Worm (Caenorhabditis elegans): ENCODE results near the gene K02A6.3.

Gene K02A6.3

DNA sequence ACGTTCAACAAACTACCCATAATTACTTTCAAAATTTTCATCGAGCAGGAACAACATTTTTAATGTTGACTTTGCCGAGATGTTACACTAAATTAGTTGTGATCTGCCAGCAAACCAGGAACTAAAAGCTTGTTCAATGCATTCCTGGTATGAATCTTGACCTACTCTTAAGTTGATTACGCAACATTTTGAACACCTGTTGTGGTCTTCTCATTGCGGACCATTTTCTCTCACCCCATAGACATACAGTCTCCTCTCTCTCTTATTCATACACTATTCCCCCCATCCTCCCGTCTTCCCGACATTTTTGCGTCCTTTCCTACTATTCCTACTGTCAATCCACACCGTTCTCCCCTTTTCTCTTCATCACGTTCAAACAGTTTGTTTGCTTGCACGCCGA lies 41.8 kb upstream of the K02A6.3 start:
- no peak for TF ChIP-seq nfya-1 (tag; optimal IDR thresholded peaks at IDR 0.05; ENCODE audit: insufficient read depth)
- TF ChIP-seq pha-4 (tag; optimal IDR thresholded peaks at IDR 0.05), result peak; percentile 35
- TF ChIP-seq elt-3 (tag; optimal IDR thresholded peaks at IDR 0.05), result no peak
- no peak for TF ChIP-seq fos-1 (tag; optimal IDR thresholded peaks at IDR 0.05)

DNA sequence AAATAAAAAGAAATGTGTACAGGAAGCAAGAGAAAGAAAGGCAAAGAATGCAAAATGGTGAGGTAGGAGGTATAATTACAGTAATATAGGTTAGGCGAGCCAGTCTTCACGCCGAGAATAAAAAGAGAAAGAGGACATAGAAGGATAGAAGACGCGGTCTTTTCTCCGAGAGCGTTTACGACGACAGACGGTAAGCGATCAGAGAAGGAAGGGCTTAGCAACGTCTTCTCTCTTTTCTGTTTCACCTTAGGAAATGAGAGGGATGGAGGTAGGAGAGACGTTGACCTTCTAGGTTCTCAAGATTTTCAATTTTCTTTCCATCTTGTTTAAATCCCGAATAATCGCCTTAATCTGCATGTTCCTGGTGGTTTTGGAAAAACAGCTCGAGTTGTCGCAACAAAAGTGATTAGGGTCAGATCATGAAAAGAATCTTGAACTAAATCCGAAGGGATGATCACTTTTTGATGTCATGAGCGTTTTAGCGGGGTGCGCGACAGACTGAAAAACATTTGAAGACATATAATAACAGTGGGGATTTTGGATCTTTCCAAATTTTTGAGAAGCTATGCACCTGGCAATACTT lies 39.3 kb upstream of the K02A6.3 start, which contains the start of gene cutl-29:
cutl-29 (minus strand) TSS at position 51 of the 583 bp plus-strand sequence.
- TF ChIP-seq aly-2 (tag; optimal IDR thresholded peaks at IDR 0.05), result no peak
- TF ChIP-seq tbx-2 (tag; optimal IDR thresholded peaks at IDR 0.05), result no peak
- TF ChIP-seq nhr-76 (tag; optimal IDR thresholded peaks at IDR 0.05), result no peak
- TF ChIP-seq mml-1 (tag; optimal IDR thresholded peaks at IDR 0.05), result no peak
- no peak for TF ChIP-seq ceh-9 (tag; optimal IDR thresholded peaks at IDR 0.05)

DNA sequence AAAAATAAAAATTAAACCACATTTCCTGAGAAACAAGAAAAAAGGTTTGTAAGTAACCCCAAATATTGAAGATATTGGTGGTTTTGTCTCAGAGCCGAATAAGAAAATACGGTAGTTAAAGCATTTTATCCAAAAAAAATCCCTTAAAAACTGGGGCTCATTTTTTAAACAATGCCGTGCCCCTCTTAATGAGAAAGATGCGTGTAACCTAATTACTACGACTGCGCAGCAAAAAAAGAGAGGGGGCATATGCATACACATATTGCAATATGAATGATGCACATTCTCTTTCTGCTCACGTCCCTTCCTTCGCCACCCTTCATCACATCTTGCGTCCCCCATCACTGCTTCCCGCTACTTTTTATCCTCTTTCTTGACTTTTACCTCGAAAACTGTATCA lies 36.4 kb upstream of the K02A6.3 start:
- no peak for TF ChIP-seq ama-1 (optimal IDR thresholded peaks at IDR 0.05)
- TF ChIP-seq ztf-4 (tag; optimal IDR thresholded peaks at IDR 0.05), result no peak
- no peak for TF ChIP-seq fkh-2 (tag; optimal IDR thresholded peaks at IDR 0.05)
- no peak for TF ChIP-seq R02D3.7 (tag; optimal IDR thresholded peaks at IDR 0.05)

DNA sequence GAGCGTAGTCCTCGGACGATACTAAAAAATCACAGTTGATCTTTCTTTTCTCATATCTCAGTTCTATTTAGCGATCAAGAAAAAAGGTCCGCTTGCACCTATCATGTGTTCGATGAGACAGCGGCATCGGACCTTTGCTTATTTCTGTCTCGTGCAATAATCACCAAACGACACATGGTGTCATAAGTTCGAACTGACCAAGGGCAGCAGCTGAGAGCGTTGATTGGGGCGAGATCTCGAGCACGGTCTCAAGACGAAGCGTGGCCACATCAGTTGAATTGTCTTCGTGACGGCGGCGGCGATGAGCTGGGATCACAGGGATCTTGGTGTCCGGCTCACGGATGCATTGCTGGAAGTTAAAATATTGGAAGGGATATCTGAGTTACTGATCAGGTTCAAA lies 31.0 kb upstream of the K02A6.3 start:
- no peak for TF ChIP-seq elt-2 (tag; optimal IDR thresholded peaks at IDR 0.05)
- no peak for TF ChIP-seq nhr-25 (tag; optimal IDR thresholded peaks at IDR 0.05)
- TF ChIP-seq nhr-11 (tag; optimal IDR thresholded peaks at IDR 0.05), result no peak
- no peak for TF ChIP-seq ceh-16 (tag; optimal IDR thresholded peaks at IDR 0.05)
- TF ChIP-seq ceh-28 (tag; optimal IDR thresholded peaks at IDR 0.05), result no peak
- TF ChIP-seq unc-39 (tag; optimal IDR thresholded peaks at IDR 0.05), result no peak
- no peak for TF ChIP-seq ztf-11 (tag; optimal IDR thresholded peaks at IDR 0.05)
- TF ChIP-seq nhr-43 (tag; optimal IDR thresholded peaks at IDR 0.05; ENCODE audit: poor library complexity, severe bottlenecking), result no peak
- TF ChIP-seq pha-4 (tag; optimal IDR thresholded peaks at IDR 0.05), result no peak
- TF ChIP-seq nhr-237 (tag; optimal IDR thresholded peaks at IDR 0.05), result no peak
- TF ChIP-seq ztf-4 (tag; optimal IDR thresholded peaks at IDR 0.05), result no peak
- no peak for TF ChIP-seq eor-1 (tag; optimal IDR thresholded peaks at IDR 0.05)
- no peak for TF ChIP-seq tbx-2 (tag; optimal IDR thresholded peaks at IDR 0.05)
- no peak for TF ChIP-seq nhr-23 (tag; optimal IDR thresholded peaks at IDR 0.05)
- no peak for TF ChIP-seq unc-62 (GFP tag; optimal IDR thresholded peaks at IDR 0.05)
- TF ChIP-seq mdl-1 (tag; optimal IDR thresholded peaks at IDR 0.05), result no peak
- TF ChIP-seq nfya-1 (tag; optimal IDR thresholded peaks at IDR 0.05; ENCODE audit: insufficient read depth), result no peak
- no peak for TF ChIP-seq elt-3 (tag; optimal IDR thresholded peaks at IDR 0.05)
- no peak for TF ChIP-seq elt-1 (tag; optimal IDR thresholded peaks at IDR 0.05)
- TF ChIP-seq fkh-2 (tag; optimal IDR thresholded peaks at IDR 0.05), result no peak

DNA sequence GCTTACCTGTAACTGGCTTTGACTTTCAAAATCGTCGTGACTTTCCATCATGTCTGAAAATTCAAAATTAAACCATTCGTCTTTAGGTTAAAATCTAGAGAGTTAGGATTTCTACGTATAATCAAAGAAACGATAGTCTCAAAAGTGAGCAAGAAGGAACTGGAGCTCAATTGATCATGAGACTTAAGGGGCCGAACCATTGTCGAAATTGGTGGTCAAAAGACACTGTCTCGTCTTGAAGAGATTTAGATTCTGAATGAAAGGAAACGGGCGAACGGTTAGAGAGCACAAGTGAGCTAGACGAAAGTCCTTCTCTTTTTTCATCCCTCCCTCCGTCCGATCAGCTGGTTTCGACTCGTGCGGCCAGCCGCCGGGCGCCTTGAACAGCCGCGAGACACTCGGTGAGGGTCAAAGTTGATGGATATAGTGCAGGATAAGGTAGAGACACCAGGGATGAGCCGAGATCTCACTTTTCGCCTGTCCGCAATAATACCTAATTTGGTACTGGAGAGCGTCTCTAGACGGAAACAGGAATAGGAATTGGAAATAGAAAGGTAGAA lies 29.5 kb upstream of the K02A6.3 start, which contains the start of gene M60.7:
M60.7 (minus strand) TSS at position 51 of the 560 bp plus-strand sequence.
- TF ChIP-seq sea-2 (GFP tag; optimal IDR thresholded peaks at IDR 0.05) (no peak), mdl-1 (tag; optimal IDR thresholded peaks at IDR 0.05) (no peak), nhr-12 (tag; optimal IDR thresholded peaks at IDR 0.05) (no peak), egl-27 (tag; optimal IDR thresholded peaks at IDR 0.05) (no peak), fos-1 (tag; optimal IDR thresholded peaks at IDR 0.05) (no peak), elt-1 (tag; optimal IDR thresholded peaks at IDR 0.05) (no peak), lin-39 (tag; optimal IDR thresholded peaks at IDR 0.05) (peak; percentile 7)

DNA sequence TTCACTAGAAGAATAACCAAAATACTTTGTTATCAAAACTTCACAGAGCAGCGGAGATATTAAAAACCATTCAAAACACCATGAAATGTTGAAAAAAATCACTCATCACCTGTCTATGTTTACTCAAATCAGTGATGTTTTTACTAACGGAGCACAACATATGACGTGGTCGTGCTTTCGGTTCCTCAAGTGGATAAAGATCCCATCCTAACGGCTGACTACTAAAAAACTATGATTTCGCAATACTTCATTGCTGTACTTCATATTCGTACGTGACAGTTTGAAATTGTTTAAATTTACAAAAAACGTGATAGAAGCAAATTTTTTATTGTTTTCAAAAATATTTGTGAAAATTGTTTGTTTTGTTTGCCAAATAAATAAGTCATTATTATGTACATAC lies 26.0 kb upstream of the K02A6.3 start:
- TF ChIP-seq pha-4 (tag; optimal IDR thresholded peaks at IDR 0.05) (peak; percentile 52), nhr-67 (tag; optimal IDR thresholded peaks at IDR 0.05) (no peak), elt-2 (tag; optimal IDR thresholded peaks at IDR 0.05) (no peak), nhr-25 (tag; optimal IDR thresholded peaks at IDR 0.05) (no peak)
